Fruit fly (Drosophila melanogaster): Measurements from ENCODE around the gene CG2641.
A peak's percentile ranks its signal among the peaks of the same experiment; 100 is the strongest.

Gene CG2641

dm6 chr3R:7760970-7761558, 32.8 kb upstream of the CG2641 start:
- TF ChIP-seq CG4496 (GFP tag; IDR thresholded peaks at IDR 0.05) (0 out of 3 replicates have a peak, but pooled peaks have one; percentile 29), D1 (tag; optimal IDR thresholded peaks at IDR 0.05) (no peak)

dm6 chr3R:7771656-7772055, 22.2 kb upstream of the CG2641 start, which contains the start of gene CG11286:
TSS of gene CG11286 (minus strand) at chr3R:7771756.
- TF ChIP-seq EcR (GFP tag; optimal IDR thresholded peaks at IDR 0.05) (no peak), CG15710 (tag; optimal IDR thresholded peaks at IDR 0.05) (no peak), Pif1B (GFP tag; optimal IDR thresholded peaks at IDR 0.05) (no peak)

dm6 chr3R:7779620-7780019, 14.2 kb upstream of the CG2641 start:
- no peak for TF ChIP-seq Pif1A (GFP tag; optimal IDR thresholded peaks at IDR 0.05)
- TF ChIP-seq CG14655 (GFP tag; optimal IDR thresholded peaks at IDR 0.05) = peak; percentile 48
- TF ChIP-seq CG12605 (GFP tag; IDR thresholded peaks at IDR 0.05) = no peak
- TF ChIP-seq Ets98B (GFP tag; IDR thresholded peaks at IDR 0.05) = peak; percentile 69; the same call in 1 of the 2 replicates
- peak; percentile 0 for TF ChIP-seq D1 (tag; optimal IDR thresholded peaks at IDR 0.05)
- no peak for TF ChIP-seq CG17806 (tag; optimal IDR thresholded peaks at IDR 0.05)
- TF ChIP-seq CG8159 (tag; optimal IDR thresholded peaks at IDR 0.05) = peak; percentile 6
- TF ChIP-seq CG4496 (GFP tag; IDR thresholded peaks at IDR 0.05) = peak; percentile 79
- TF ChIP-seq CG34367 (tag; optimal IDR thresholded peaks at IDR 0.05) = peak; percentile 34

dm6 chr3R:7782933-7783686, 10.8 kb upstream of the CG2641 start, which contains the start of gene CG18747:
TSS of gene CG18747 (minus strand) at chr3R:7783446.
- TF ChIP-seq CG14655 (GFP tag; optimal IDR thresholded peaks at IDR 0.05) (no peak), rn (GFP tag; IDR thresholded peaks at IDR 0.05) (no peak), CG4496 (GFP tag; IDR thresholded peaks at IDR 0.05) (no peak), fd96Ca (GFP tag; IDR thresholded peaks at IDR 0.05) (no peak), CG9948 (tag; optimal IDR thresholded peaks at IDR 0.05) (no peak), CG10348 (GFP tag; IDR thresholded peaks at IDR 0.05) (no peak), CG32121 (GFP tag; IDR thresholded peaks at IDR 0.05) (no peak), CG13204 (GFP tag; optimal IDR thresholded peaks at IDR 0.05) (no peak), CG15710 (tag; optimal IDR thresholded peaks at IDR 0.05) (no peak), CG8159 (tag; optimal IDR thresholded peaks at IDR 0.05) (no peak), gl (tag; optimal IDR thresholded peaks at IDR 0.05) (no peak), D1 (tag; optimal IDR thresholded peaks at IDR 0.05) (no peak), Ets98B (GFP tag; IDR thresholded peaks at IDR 0.05) (no peak), Snoo (tag; optimal IDR thresholded peaks at IDR 0.05) (no peak)

dm6 chr3R:7785784-7786183, 8.1 kb upstream of the CG2641 start, which contains the start of gene CG18745:
TSS of gene CG18745 (minus strand) at chr3R:7786119.
- no peak for TF ChIP-seq rn (GFP tag; IDR thresholded peaks at IDR 0.05)
- TF ChIP-seq CG14655 (GFP tag; optimal IDR thresholded peaks at IDR 0.05) = no peak
- TF ChIP-seq CG17806 (tag; optimal IDR thresholded peaks at IDR 0.05) = no peak
- no peak for TF ChIP-seq CG13204 (GFP tag; optimal IDR thresholded peaks at IDR 0.05)
- no peak for TF ChIP-seq Snoo (tag; optimal IDR thresholded peaks at IDR 0.05)
- TF ChIP-seq CG34367 (tag; optimal IDR thresholded peaks at IDR 0.05) = no peak
- no peak for TF ChIP-seq Pif1A (GFP tag; optimal IDR thresholded peaks at IDR 0.05)
- TF ChIP-seq EcR (GFP tag; optimal IDR thresholded peaks at IDR 0.05) = no peak
- no peak for TF ChIP-seq CG32121 (GFP tag; IDR thresholded peaks at IDR 0.05)
- TF ChIP-seq gl (tag; optimal IDR thresholded peaks at IDR 0.05) = no peak
- TF ChIP-seq CG15710 (tag; optimal IDR thresholded peaks at IDR 0.05) = no peak

- no peak for TF ChIP-seq CG13204 (GFP tag; optimal IDR thresholded peaks at IDR 0.05)
- no peak for TF ChIP-seq CG32121 (GFP tag; IDR thresholded peaks at IDR 0.05)
- TF ChIP-seq CG9948 (tag; optimal IDR thresholded peaks at IDR 0.05) = no peak
- no peak for TF ChIP-seq D1 (tag; optimal IDR thresholded peaks at IDR 0.05)
- TF ChIP-seq fd96Ca (GFP tag; IDR thresholded peaks at IDR 0.05) = no peak
- TF ChIP-seq CG15710 (tag; optimal IDR thresholded peaks at IDR 0.05) = no peak
- TF ChIP-seq CG12605 (GFP tag; IDR thresholded peaks at IDR 0.05) = no peak
- no peak for TF ChIP-seq rn (GFP tag; IDR thresholded peaks at IDR 0.05)
- TF ChIP-seq CG8301 (tag; optimal IDR thresholded peaks at IDR 0.05) = no peak
- no peak for TF ChIP-seq CG14655 (GFP tag; optimal IDR thresholded peaks at IDR 0.05)
- no peak for TF ChIP-seq CG8159 (tag; optimal IDR thresholded peaks at IDR 0.05)
- no peak for TF ChIP-seq Snoo (tag; optimal IDR thresholded peaks at IDR 0.05)
- TF ChIP-seq gl (tag; optimal IDR thresholded peaks at IDR 0.05) = no peak
- no peak for TF ChIP-seq CG4496 (GFP tag; IDR thresholded peaks at IDR 0.05)
- TF ChIP-seq Pif1A (GFP tag; optimal IDR thresholded peaks at IDR 0.05) = no peak
- no peak for TF ChIP-seq Pif1B (GFP tag; optimal IDR thresholded peaks at IDR 0.05)
- TF ChIP-seq CG10348 (GFP tag; IDR thresholded peaks at IDR 0.05) = no peak
- no peak for TF ChIP-seq EcR (GFP tag; optimal IDR thresholded peaks at IDR 0.05)
- no peak for TF ChIP-seq Ets98B (GFP tag; IDR thresholded peaks at IDR 0.05)
- no peak for TF ChIP-seq CG34367 (tag; optimal IDR thresholded peaks at IDR 0.05)
Observed at dm6 chr3R:7787899-7788298, 6.0 kb upstream of the CG2641 start, which contains the start of gene CG18748. TSS of gene CG18748 (minus strand) at chr3R:7787923.
